Fruit fly (Drosophila melanogaster) Kc167 (cell line): ENCODE data around the gene Cpr97Eb.

ENCODE experiments used
- Myc ChIP-seq: fragments of >200 bp; optimal IDR thresholded peaks from 2 replicates; lab custom pipeline; 2017; ENCODE audit warnings: missing external identifiers
- Sin3A ChIP-seq: fragments of >200 bp; optimal IDR thresholded peaks from 2 replicates; lab custom pipeline; 2018; ENCODE audit warnings: missing external identifiers
- h ChIP-seq: fragments of >200 bp; optimal IDR thresholded peaks from 3 replicates; lab custom pipeline; 2018; ENCODE audit warnings: missing external identifiers
- psq ChIP-seq: fragments of >200 bp; optimal IDR thresholded peaks from 2 replicates; lab custom pipeline; 2017; ENCODE audit warnings: missing external identifiers

dm6 chr3R:27069810-27070625 lies 20.9 kb downstream of the Cpr97Eb start, which contains the start of gene spz:
- no peak for TF ChIP-seq h (lab: Kevin White, UChicago)
- TF ChIP-seq Myc (lab: Kevin White, UChicago), result no peak
- TF ChIP-seq psq, result no peak
- TF ChIP-seq Sin3A, result no peak
